Worm (Caenorhabditis elegans) whole organism, L2 larva: ENCODE results near the gene cnc-6.

ENCODE experiments used
- R02D3.7 ChIP-seq: fragments of 150-350 bp; optimal IDR thresholded peaks from 2 replicates; lab custom pipeline; 2014; ENCODE audit warnings: missing biosample characterization, missing genetic modification characterization
- egl-27 ChIP-seq: sonication (generic microtip); optimal IDR thresholded peaks from 3 replicates; lab custom pipeline; 2017; ENCODE audit warnings: missing biosample characterization, missing genetic modification reagents, missing genetic modification characterization
- lin-11 ChIP-seq: fragments of 150-350 bp; sonication (generic microtip); optimal IDR thresholded peaks from 2 replicates; lab custom pipeline; 2014; ENCODE audit warnings: missing biosample characterization, missing genetic modification characterization, inconsistent platforms, mixed read lengths
- lin-13 ChIP-seq: fragments of 150-350 bp; optimal IDR thresholded peaks from 2 replicates; lab custom pipeline; 2014; ENCODE audit warnings: missing biosample characterization, missing genetic modification reagents, missing genetic modification characterization
- mdl-1 ChIP-seq, 2 experiments: fragments of 150-350 bp in 1 of 2; sonication (generic microtip) in 1 of 2; optimal IDR thresholded peaks; 2 replicates each; lab custom pipeline; 2017; ENCODE audit warnings: missing biosample characterization in 2 of 2, missing genetic modification characterization in 2 of 2
- nhr-12 ChIP-seq: fragments of 150-350 bp; optimal IDR thresholded peaks from 2 replicates; lab custom pipeline; 2014; ENCODE audit warnings: missing biosample characterization, missing genetic modification characterization
- nhr-23 ChIP-seq: fragments of 150-350 bp; optimal IDR thresholded peaks from 2 replicates; lab custom pipeline; 2014; ENCODE audit warnings: missing biosample characterization, missing genetic modification reagents, missing genetic modification characterization
- nhr-237 ChIP-seq: fragments of 150-350 bp; optimal IDR thresholded peaks from 2 replicates; lab custom pipeline; 2014; ENCODE audit warnings: missing biosample characterization, missing genetic modification characterization
- nhr-6 ChIP-seq: fragments of 150-350 bp; optimal IDR thresholded peaks from 2 replicates; lab custom pipeline; 2014; ENCODE audit warnings: missing biosample characterization, missing genetic modification characterization
- snpc-4 ChIP-seq: fragments of 150-350 bp; optimal IDR thresholded peaks from 2 replicates; lab custom pipeline; 2014; ENCODE audit warnings: missing biosample characterization, missing genetic modification characterization
- zag-1 ChIP-seq: fragments of 150-350 bp; optimal IDR thresholded peaks from 2 replicates; lab custom pipeline; 2014; ENCODE audit warnings: missing biosample characterization, missing genetic modification characterization
- ztf-11 ChIP-seq: sonication (generic microtip); optimal IDR thresholded peaks from 2 replicates; lab custom pipeline; 2017; ENCODE audit warnings: missing biosample characterization, missing genetic modification characterization

ce11 chrIII:1791949-1792348, 28.6 kb downstream of the cnc-6 start:
- no peak for TF ChIP-seq nhr-6 (tag; lab: Kevin White, UChicago)
- TF ChIP-seq ztf-11 = no peak
- TF ChIP-seq snpc-4 (tag; lab: Kevin White, UChicago) = no peak
- TF ChIP-seq lin-13 (GFP tag; lab: Kevin White, UChicago) = no peak
- TF ChIP-seq egl-27 (tag; lab: Kevin White, UChicago) = no peak
- TF ChIP-seq nhr-12 (tag; lab: Kevin White, UChicago) = no peak
- no peak for TF ChIP-seq R02D3.7 (tag; lab: Kevin White, UChicago)
- TF ChIP-seq nhr-237 (tag; lab: Kevin White, UChicago) = no peak
- TF ChIP-seq nhr-23 (tag; lab: Kevin White, UChicago) = no peak
- no peak for TF ChIP-seq zag-1 (tag; lab: Kevin White, UChicago)
- TF ChIP-seq mdl-1 (tag; optimal IDR thresholded peaks at IDR 0.05; lab: Kevin White, UChicago) = no peak
- TF ChIP-seq lin-11 (tag; lab: Kevin White, UChicago) = no peak
